Fruit fly (Drosophila melanogaster): Measurements from ENCODE around the gene Ccm3.

Ccm3 gene

dm6 chr3R:15408131-15408731 lies 36.5 kb downstream of the Ccm3 start, which contains the start of gene Atx2 (continued):
- TF ChIP-seq CG13287 (GFP tag; IDR thresholded peaks at IDR 0.05; ENCODE audit: partially characterized antibody) (peak; percentile 92), ab (GFP tag; optimal IDR thresholded peaks at IDR 0.05) (no peak), CG7556 (GFP tag; optimal IDR thresholded peaks at IDR 0.05) (no peak), nerfin-2 (GFP tag; IDR thresholded peaks at IDR 0.05; ENCODE audit: partially characterized antibody) (peak; percentile 88), CG18011 (GFP tag; optimal IDR thresholded peaks at IDR 0.05) (no peak), CG1602 (GFP tag; optimal IDR thresholded peaks at IDR 0.05) (no peak), ssp (GFP tag; IDR thresholded peaks at IDR 0.05) (peak; percentile 47; the same call in 1 of the 2 replicates), sc (optimal IDR thresholded peaks at IDR 0.05) (no peak), sc (GFP tag; optimal IDR thresholded peaks at IDR 0.05) (no peak), CG17359 (tag; optimal IDR thresholded peaks at IDR 0.05) (peak; percentile 18), CG12391 (tag; optimal IDR thresholded peaks at IDR 0.05) (peak; percentile 34), sim (GFP tag; IDR thresholded peaks at IDR 0.05) (no peak), CG7745 (tag; optimal IDR thresholded peaks at IDR 0.05) (no peak), Trl (optimal IDR thresholded peaks at IDR 0.05) (no peak), Trl (GFP tag; optimal IDR thresholded peaks at IDR 0.05) (peak; percentile 24), ato (GFP tag; IDR thresholded peaks at IDR 0.05; ENCODE audit: partially characterized antibody) (peak; percentile 97), Ptx1 (GFP tag; IDR thresholded peaks at IDR 0.05) (no peak), Bdp1 (GFP tag; optimal IDR thresholded peaks at IDR 0.05) (peak; percentile 65), CrebB (tag; optimal IDR thresholded peaks at IDR 0.05) (peak; percentile 30), YL-1 (GFP tag; optimal IDR thresholded peaks at IDR 0.05) (peak; percentile 73), CG6854 (GFP tag; optimal IDR thresholded peaks at IDR 0.05) (no peak), CG7928 (GFP tag; optimal IDR thresholded peaks at IDR 0.05) (no peak), run (tag; optimal IDR thresholded peaks at IDR 0.05) (no peak), MTF-1 (GFP tag; optimal IDR thresholded peaks at IDR 0.05; ENCODE audit: borderline replicate concordance) (peak; percentile 33), pb (GFP tag; optimal IDR thresholded peaks at IDR 0.05) (peak; percentile 54), hkb (optimal IDR thresholded peaks at IDR 0.05) (peak; percentile 3), hkb (GFP tag; IDR thresholded peaks at IDR 0.05) (peak; percentile 32; the same call in 1 of the 2 replicates), dati (GFP tag; IDR thresholded peaks at IDR 0.05) (no peak), CG3847 (GFP tag; IDR thresholded peaks at IDR 0.05) (peak; percentile 66), cg (GFP tag; optimal IDR thresholded peaks at IDR 0.05) (no peak), bbx (GFP tag; IDR thresholded peaks at IDR 0.05; ENCODE audit: partially characterized antibody) (peak; percentile 93), wor (GFP tag; IDR thresholded peaks at IDR 0.05) (no peak), GATAe (GFP tag; conservative IDR thresholded peaks at IDR 0.05) (no peak), Med (GFP tag) (peak; percentile 85), sob (GFP tag; IDR thresholded peaks at IDR 0.05) (peak; percentile 57; the same call in 1 of the 2 replicates), CG7987 (GFP tag; optimal IDR thresholded peaks at IDR 0.05) (peak; percentile 13), hb (GFP tag; IDR thresholded peaks at IDR 0.05; ENCODE audit: partially characterized antibody) (peak; percentile 95), CG18764 (GFP tag; optimal IDR thresholded peaks at IDR 0.05) (no peak), ems (GFP tag; optimal IDR thresholded peaks at IDR 0.05) (peak; percentile 27), CG1233 (GFP tag; optimal IDR thresholded peaks at IDR 0.05) (peak; percentile 3), Gug (GFP tag; IDR thresholded peaks at IDR 0.05) (peak; percentile 30; the same call in 1 of the 4 replicates), HmgD (GFP tag; optimal IDR thresholded peaks at IDR 0.05) (peak; percentile 70), CG14441 (GFP tag; IDR thresholded peaks at IDR 0.05) (no peak), CG11398 (GFP tag; optimal IDR thresholded peaks at IDR 0.05) (no peak), ind (GFP tag; optimal IDR thresholded peaks at IDR 0.05) (no peak), Abd-B (GFP tag; optimal IDR thresholded peaks at IDR 0.05) (peak; percentile 30), CG7839 (tag; optimal IDR thresholded peaks at IDR 0.05) (peak; percentile 17), CG30431 (GFP tag; optimal IDR thresholded peaks at IDR 0.05) (no peak), CG30403 (GFP tag; optimal IDR thresholded peaks at IDR 0.05) (peak; percentile 45), Antp (GFP tag; optimal IDR thresholded peaks at IDR 0.05) (peak; percentile 45), CG32772 (GFP tag; IDR thresholded peaks at IDR 0.05) (peak; percentile 35; the same call in 1 of the 2 replicates)
